Worm (Caenorhabditis elegans) whole organism, mixed stage, embryonic: ENCODE data around the gene srh-25.
A peak's percentile ranks its signal among the peaks of the same experiment; 100 is the strongest.

Experiments used
- bed-3 ChIP-seq: fragments of 200-800 bp; sonication (Bioruptor generic); optimal IDR thresholded peaks from 3 replicates; lab custom pipeline; 2018; ENCODE audit warnings: mild to moderate bottlenecking, missing genetic modification characterization, moderate library complexity, missing compliant biosample characterization
- blmp-1 ChIP-seq: fragments of 150-350 bp; optimal IDR thresholded peaks from 2 replicates; lab custom pipeline; 2014; ENCODE audit warnings: missing biosample characterization, missing genetic modification characterization
- ceh-39 ChIP-seq: fragments of 150-350 bp; optimal IDR thresholded peaks from 2 replicates; lab custom pipeline; 2014; ENCODE audit warnings: missing biosample characterization, missing genetic modification characterization
- ceh-43 ChIP-seq: fragments of 200-800 bp; sonication (Bioruptor generic); optimal IDR thresholded peaks from 2 replicates; lab custom pipeline; 2018; ENCODE audit warnings: mild to moderate bottlenecking, missing genetic modification characterization, moderate library complexity, missing compliant biosample characterization
- ceh-83 ChIP-seq: fragments of 200-800 bp; sonication (Bioruptor generic); optimal IDR thresholded peaks from 2 replicates; lab custom pipeline; 2018; ENCODE audit warnings: mild to moderate bottlenecking, missing genetic modification characterization, missing compliant biosample characterization
- ces-1 ChIP-seq: fragments of 150-350 bp; optimal IDR thresholded peaks from 2 replicates; lab custom pipeline; 2014; ENCODE audit warnings: missing biosample characterization, missing genetic modification reagents, missing genetic modification characterization
- cnd-1 ChIP-seq: fragments of 200-800 bp; sonication (Bioruptor generic); optimal IDR thresholded peaks from 2 replicates; lab custom pipeline; 2018; ENCODE audit warnings: mild to moderate bottlenecking, missing genetic modification characterization, missing compliant biosample characterization
- elt-1 ChIP-seq: sonication (generic microtip); optimal IDR thresholded peaks from 2 replicates; lab custom pipeline; 2017; ENCODE audit warnings: missing genetic modification characterization, mild to moderate bottlenecking, missing compliant biosample characterization, antibody characterized with exemption, moderate library complexity, borderline replicate concordance; ENCODE audit not compliant: insufficient read depth
- elt-3 ChIP-seq: fragments of 150-350 bp; optimal IDR thresholded peaks from 2 replicates; lab custom pipeline; 2014; ENCODE audit warnings: missing biosample characterization, missing genetic modification characterization
- flh-1 ChIP-seq: fragments of 200-800 bp; sonication (Bioruptor generic); optimal IDR thresholded peaks from 2 replicates; lab custom pipeline; 2018; ENCODE audit warnings: mild to moderate bottlenecking, missing genetic modification characterization, moderate library complexity, missing compliant biosample characterization
- ham-2 ChIP-seq: fragments of 200-800 bp; sonication (Bioruptor generic); optimal IDR thresholded peaks from 2 replicates; lab custom pipeline; 2018; ENCODE audit warnings: mild to moderate bottlenecking, missing genetic modification characterization, missing compliant biosample characterization
- hlh-1 ChIP-seq: fragments of 150-350 bp; optimal IDR thresholded peaks from 2 replicates; lab custom pipeline; 2014; ENCODE audit warnings: missing biosample characterization, missing genetic modification reagents, missing genetic modification characterization
- lsy-2 ChIP-seq: fragments of 150-350 bp; optimal IDR thresholded peaks from 2 replicates; lab custom pipeline; 2014; ENCODE audit warnings: missing biosample characterization, missing genetic modification characterization
- mab-5 ChIP-seq: fragments of 150-350 bp; optimal IDR thresholded peaks from 2 replicates; lab custom pipeline; 2014; ENCODE audit warnings: missing biosample characterization, missing genetic modification characterization
- mep-1 ChIP-seq: fragments of 150-350 bp; optimal IDR thresholded peaks from 2 replicates; lab custom pipeline; 2017; ENCODE audit warnings: missing biosample characterization, missing genetic modification reagents, missing genetic modification characterization, inconsistent platforms
- mls-2 ChIP-seq: sonication (generic microtip); optimal IDR thresholded peaks from 2 replicates; lab custom pipeline; 2016; ENCODE audit warnings: mild to moderate bottlenecking, missing genetic modification characterization, moderate library complexity, missing compliant biosample characterization
- nhr-237 ChIP-seq: fragments of 150-350 bp; optimal IDR thresholded peaks from 2 replicates; lab custom pipeline; 2014; ENCODE audit warnings: missing biosample characterization, missing genetic modification characterization
- nhr-28 ChIP-seq: fragments of 150-350 bp; optimal IDR thresholded peaks from 2 replicates; lab custom pipeline; 2014; ENCODE audit warnings: missing biosample characterization, missing genetic modification characterization
- nhr-76 ChIP-seq: sonication (generic microtip); optimal IDR thresholded peaks from 2 replicates; lab custom pipeline; 2017; ENCODE audit warnings: missing biosample characterization, missing genetic modification characterization
- pha-4 ChIP-seq: fragments of 150-350 bp; optimal IDR thresholded peaks from 2 replicates; lab custom pipeline; 2018; ENCODE audit warnings: missing biosample characterization, missing genetic modification reagents, missing genetic modification characterization
- sem-2 ChIP-seq: fragments of 200-800 bp; sonication (Bioruptor generic); optimal IDR thresholded peaks from 2 replicates; lab custom pipeline; 2018; ENCODE audit warnings: mild to moderate bottlenecking, missing genetic modification characterization, missing compliant biosample characterization
- snpc-4 ChIP-seq: fragments of 150-350 bp; optimal IDR thresholded peaks from 2 replicates; lab custom pipeline; 2014; ENCODE audit warnings: missing biosample characterization, missing genetic modification characterization
- sptf-1 ChIP-seq: sonication (generic microtip); optimal IDR thresholded peaks from 2 replicates; lab custom pipeline; 2017; ENCODE audit warnings: mild to moderate bottlenecking, missing genetic modification characterization, moderate library complexity, missing compliant biosample characterization
- tbx-8 ChIP-seq: fragments of 200-800 bp; sonication (Bioruptor generic); optimal IDR thresholded peaks from 2 replicates; lab custom pipeline; 2018; ENCODE audit warnings: mild to moderate bottlenecking, missing genetic modification characterization, moderate library complexity, missing compliant biosample characterization
- unc-120 ChIP-seq: sonication (generic microtip); optimal IDR thresholded peaks from 2 replicates; lab custom pipeline; 2017; ENCODE audit warnings: missing genetic modification characterization, missing compliant biosample characterization; ENCODE audit not compliant: poor library complexity, severe bottlenecking
- unc-62 ChIP-seq: fragments of 150-350 bp; optimal IDR thresholded peaks from 2 replicates; lab custom pipeline; 2014; ENCODE audit warnings: missing biosample characterization, missing genetic modification reagents, missing genetic modification characterization
- zip-8 ChIP-seq: fragments of 150-350 bp; optimal IDR thresholded peaks from 2 replicates; lab custom pipeline; 2014; ENCODE audit warnings: missing biosample characterization, missing genetic modification characterization
- ztf-11 ChIP-seq: fragments of 150-350 bp; optimal IDR thresholded peaks from 2 replicates; lab custom pipeline; 2014; ENCODE audit warnings: missing biosample characterization, missing genetic modification characterization

The srh-25 gene

DNA sequence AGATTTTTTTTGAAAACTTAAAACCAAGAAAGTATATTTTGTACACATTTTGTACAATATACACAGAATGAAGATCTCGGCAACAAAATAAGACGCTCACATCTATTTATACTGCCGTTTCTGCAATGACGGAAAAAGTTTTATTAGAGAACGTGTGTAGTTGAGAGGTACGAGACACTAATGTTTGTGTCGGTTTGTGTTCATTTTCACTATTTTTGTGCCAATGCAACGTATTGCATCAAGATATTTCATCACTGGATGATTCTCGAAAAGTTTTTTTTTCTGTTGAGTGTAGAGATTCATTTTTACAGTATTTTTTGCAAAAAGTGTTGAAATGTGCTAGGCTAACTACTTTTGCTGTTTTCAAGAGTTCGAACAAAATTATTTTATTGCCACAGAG is 24.6 kb downstream of the srh-25 start:
- TF ChIP-seq sem-2 (no peak), unc-62 (no peak), ztf-11 (no peak), zip-8 (tag; lab: Kevin White, UChicago) (no peak), mls-2 (tag; lab: Kevin White, UChicago) (no peak), blmp-1 (no peak), ceh-83 (no peak), elt-1 (tag; lab: Kevin White, UChicago) (no peak), lsy-2 (tag; lab: Kevin White, UChicago) (no peak), sptf-1 (no peak), flh-1 (no peak), ham-2 (GFP tag; lab: Kevin White, UChicago) (no peak), hlh-1 (tag; lab: Kevin White, UChicago) (no peak), tbx-8 (no peak), bed-3 (GFP tag; lab: Kevin White, UChicago) (no peak)
- TF ChIP-seq, all 35 proteins: peak for 0

DNA sequence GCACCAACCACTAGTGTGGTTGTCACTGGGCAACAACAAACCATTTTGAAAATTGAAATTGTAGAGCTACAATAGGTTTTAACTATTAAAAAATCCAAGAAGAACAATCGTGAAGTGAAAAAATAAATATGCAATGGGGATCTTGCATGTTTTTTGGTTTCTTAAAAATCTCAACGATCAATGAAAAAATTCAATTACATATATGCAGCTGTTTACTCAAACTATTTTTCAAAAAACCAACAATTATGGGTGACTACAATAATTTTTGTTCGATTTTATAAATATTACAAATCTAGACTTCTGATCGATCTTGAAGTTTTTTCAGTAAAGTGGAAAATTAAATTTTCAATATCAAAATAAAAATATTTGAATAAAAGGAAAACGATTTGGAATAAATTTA is 25.1 kb downstream of the srh-25 start, which contains the start of gene cdr-4:
TSS of gene cdr-4 (minus strand) at position 101 of the 400 bp plus-strand sequence.
- no peak for TF ChIP-seq ham-2 (GFP tag; lab: Kevin White, UChicago)
- no peak for TF ChIP-seq mls-2 (tag; lab: Kevin White, UChicago)
- TF ChIP-seq bed-3 (GFP tag; lab: Kevin White, UChicago) = no peak
- TF ChIP-seq nhr-237 (tag; lab: Kevin White, UChicago) = no peak
- no peak for TF ChIP-seq zip-8 (tag; lab: Kevin White, UChicago)
- no peak for TF ChIP-seq ceh-43 (GFP tag; lab: Kevin White, UChicago)
- TF ChIP-seq cnd-1 (tag; lab: Kevin White, UChicago) = no peak
- TF ChIP-seq ces-1 (GFP tag; lab: Kevin White, UChicago) = no peak
- no peak for TF ChIP-seq hlh-1 (tag; lab: Kevin White, UChicago)
- TF ChIP-seq unc-120 (tag; lab: Kevin White, UChicago) = no peak
- TF ChIP-seq ceh-39 = no peak
- TF ChIP-seq ztf-11 = no peak

DNA sequence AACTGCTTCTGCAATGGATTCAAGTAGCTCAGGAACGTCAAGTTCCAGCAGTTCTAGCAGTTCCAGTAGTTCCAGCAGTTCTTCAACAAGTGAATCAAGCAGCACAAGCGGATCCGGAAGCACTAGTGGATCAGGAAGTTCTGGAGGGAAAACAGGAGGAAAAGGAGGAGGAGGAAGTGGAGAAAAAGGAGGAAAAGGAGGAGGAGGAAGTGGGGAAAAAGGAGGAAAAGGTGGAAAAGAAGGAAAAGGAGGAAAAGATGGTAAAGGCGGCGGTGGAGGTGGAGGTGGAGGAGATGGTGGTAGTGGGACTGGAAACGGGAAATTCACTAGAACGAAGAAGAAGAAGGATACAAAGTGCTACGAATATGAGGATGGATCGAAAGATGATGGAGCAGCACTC is 27.1 kb downstream of the srh-25 start:
- TF ChIP-seq nhr-237 (tag; lab: Kevin White, UChicago) = no peak
- TF ChIP-seq sptf-1 = peak; percentile 11
- TF ChIP-seq, all 35 proteins: peak for 1

DNA sequence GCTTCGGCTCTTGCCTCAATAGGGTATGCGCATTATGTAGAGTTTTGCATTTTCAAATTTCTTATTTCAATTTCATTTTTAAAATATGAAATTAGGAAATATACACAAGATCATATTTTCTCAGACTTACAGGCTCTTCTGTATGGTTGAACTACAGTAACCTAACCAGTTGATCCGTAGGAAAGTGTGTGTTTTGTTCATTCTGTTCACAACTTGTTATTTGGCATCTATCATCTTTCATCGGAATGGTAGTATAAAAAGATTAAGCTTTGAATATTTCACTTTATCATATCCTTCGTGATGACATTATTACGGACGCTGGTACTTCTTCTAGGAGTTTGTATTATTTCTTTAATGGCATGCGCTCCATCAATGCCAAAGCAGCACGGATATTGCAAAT is 27.7 kb downstream of the srh-25 start, which contains the start of gene K01D12.10:
TSS of gene K01D12.10 (plus strand) at position 301 of the 400 bp plus-strand sequence.
- no peak for TF ChIP-seq mab-5
- no peak for TF ChIP-seq unc-120 (tag; lab: Kevin White, UChicago)
- TF ChIP-seq mls-2 (tag; lab: Kevin White, UChicago) = no peak
- TF ChIP-seq sptf-1 = no peak
- no peak for TF ChIP-seq ham-2 (GFP tag; lab: Kevin White, UChicago)
- TF ChIP-seq elt-3 (tag; lab: Kevin White, UChicago) = no peak
- TF ChIP-seq snpc-4 (tag; lab: Kevin White, UChicago) = no peak
- TF ChIP-seq bed-3 (GFP tag; lab: Kevin White, UChicago) = no peak
- TF ChIP-seq flh-1 = no peak
- TF ChIP-seq zip-8 (tag; lab: Kevin White, UChicago) = no peak
- TF ChIP-seq nhr-28 (tag; lab: Kevin White, UChicago) = no peak
- TF ChIP-seq nhr-237 (tag; lab: Kevin White, UChicago) = no peak
- no peak for TF ChIP-seq ceh-43 (GFP tag; lab: Kevin White, UChicago)
- TF ChIP-seq ztf-11 = no peak
- no peak for TF ChIP-seq ceh-39
- no peak for TF ChIP-seq ces-1 (GFP tag; lab: Kevin White, UChicago)
- TF ChIP-seq blmp-1 = no peak
- no peak for TF ChIP-seq ceh-83

DNA sequence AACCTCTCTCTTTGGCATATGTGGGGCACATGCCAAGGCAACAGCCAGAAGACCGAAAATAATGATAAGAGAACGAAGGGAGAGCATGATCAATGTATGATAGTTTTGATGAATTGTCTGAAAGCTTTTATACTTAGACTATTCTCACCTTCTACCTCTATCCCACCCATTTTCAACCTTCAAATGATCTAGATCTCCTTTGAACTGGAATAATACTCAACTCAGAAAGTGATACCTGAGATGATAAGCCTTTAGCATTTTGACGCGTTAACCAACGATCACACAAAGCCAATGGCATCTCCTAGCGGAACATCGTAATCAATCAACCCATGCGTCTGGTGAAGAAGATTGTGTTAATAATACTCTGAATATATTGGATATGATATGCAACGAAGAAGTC is 29.1 kb downstream of the srh-25 start, which contains the start of gene K01D12.9:
TSS of gene K01D12.9 (minus strand) at position 101 of the 400 bp plus-strand sequence.
- TF ChIP-seq nhr-76 (no peak), ceh-83 (no peak), nhr-237 (tag; lab: Kevin White, UChicago) (no peak), unc-120 (tag; lab: Kevin White, UChicago) (no peak), blmp-1 (no peak), mls-2 (tag; lab: Kevin White, UChicago) (no peak), ceh-39 (no peak), cnd-1 (tag; lab: Kevin White, UChicago) (no peak), sptf-1 (no peak), ham-2 (GFP tag; lab: Kevin White, UChicago) (no peak), mep-1 (no peak), elt-3 (tag; lab: Kevin White, UChicago) (no peak), pha-4 (no peak)
- TF ChIP-seq, all 35 proteins: peak for 0
